Fruit fly (Drosophila melanogaster): ENCODE measurements around the gene CG14384.
A peak's percentile ranks its signal among the peaks of the same experiment; 100 is the strongest.

CG14384 gene

DNA sequence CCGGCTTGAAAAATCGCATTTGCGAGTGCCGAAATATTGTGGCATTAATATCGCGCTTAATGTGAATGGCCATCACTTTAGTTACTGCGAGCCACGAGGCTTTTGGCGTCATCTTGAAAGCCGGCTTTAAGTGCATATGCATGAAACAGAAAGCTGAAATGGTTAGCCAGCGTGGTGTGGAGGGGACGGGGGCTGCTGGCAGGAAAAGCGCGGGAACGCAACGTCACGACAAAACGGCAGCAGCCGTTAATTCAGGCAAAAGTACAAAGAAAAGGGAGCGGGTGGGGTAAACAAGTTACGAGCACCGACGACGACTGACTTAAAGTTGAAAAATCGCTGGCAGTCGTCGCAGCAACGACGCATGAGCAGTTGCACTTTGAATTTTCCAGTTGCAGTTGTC lies 47.9 kb upstream of the CG14384 start (continued):
- no peak for TF ChIP-seq Six4 (GFP tag; optimal IDR thresholded peaks at IDR 0.05)
- no peak for TF ChIP-seq CG1792 (GFP tag; optimal IDR thresholded peaks at IDR 0.05)
- no peak for TF ChIP-seq CG17912 (GFP tag; optimal IDR thresholded peaks at IDR 0.05)
- no peak for TF ChIP-seq CG2202 (tag; optimal IDR thresholded peaks at IDR 0.05)
- TF ChIP-seq CG30403 (GFP tag; optimal IDR thresholded peaks at IDR 0.05) = no peak
- no peak for TF ChIP-seq CG11247 (GFP tag; IDR thresholded peaks at IDR 0.05)
- TF ChIP-seq Deaf1 (tag; optimal IDR thresholded peaks at IDR 0.05) = peak; percentile 52
- peak in 1 of 2 experiments; percentile 19 for TF ChIP-seq Pdp1 (GFP tag; optimal IDR thresholded peaks at IDR 0.05)
- no peak for TF ChIP-seq CG31388 (GFP tag; optimal IDR thresholded peaks at IDR 0.05)
- TF ChIP-seq zen2 (GFP tag; IDR thresholded peaks at IDR 0.05; ENCODE audit: partially characterized antibody) = no peak
- no peak for TF ChIP-seq slou (GFP tag; optimal IDR thresholded peaks at IDR 0.05)
- TF ChIP-seq Dp (GFP tag; optimal IDR thresholded peaks at IDR 0.05) = peak; percentile 5
- TF ChIP-seq CG43689 (GFP tag; IDR thresholded peaks at IDR 0.05) = no peak
- 0 out of 4 replicates have a peak, but pooled peaks have one; percentile 20 for TF ChIP-seq Dll (GFP tag; IDR thresholded peaks at IDR 0.05; ENCODE audit: partially characterized antibody)
- TF ChIP-seq CG34422 (GFP tag; IDR thresholded peaks at IDR 0.05) = peak; percentile 20; the same call in 1 of the 3 replicates
- peak; percentile 0 for TF ChIP-seq Med (GFP tag)
- TF ChIP-seq Blimp-1 (GFP tag; optimal IDR thresholded peaks at IDR 0.05) = peak; percentile 57
- no peak for TF ChIP-seq sob (GFP tag; IDR thresholded peaks at IDR 0.05)
- TF ChIP-seq CG15269 (tag; optimal IDR thresholded peaks at IDR 0.05) = no peak
- TF ChIP-seq psq (GFP tag; optimal IDR thresholded peaks at IDR 0.05) = no peak
- TF ChIP-seq grau (tag; optimal IDR thresholded peaks at IDR 0.05) = no peak

DNA sequence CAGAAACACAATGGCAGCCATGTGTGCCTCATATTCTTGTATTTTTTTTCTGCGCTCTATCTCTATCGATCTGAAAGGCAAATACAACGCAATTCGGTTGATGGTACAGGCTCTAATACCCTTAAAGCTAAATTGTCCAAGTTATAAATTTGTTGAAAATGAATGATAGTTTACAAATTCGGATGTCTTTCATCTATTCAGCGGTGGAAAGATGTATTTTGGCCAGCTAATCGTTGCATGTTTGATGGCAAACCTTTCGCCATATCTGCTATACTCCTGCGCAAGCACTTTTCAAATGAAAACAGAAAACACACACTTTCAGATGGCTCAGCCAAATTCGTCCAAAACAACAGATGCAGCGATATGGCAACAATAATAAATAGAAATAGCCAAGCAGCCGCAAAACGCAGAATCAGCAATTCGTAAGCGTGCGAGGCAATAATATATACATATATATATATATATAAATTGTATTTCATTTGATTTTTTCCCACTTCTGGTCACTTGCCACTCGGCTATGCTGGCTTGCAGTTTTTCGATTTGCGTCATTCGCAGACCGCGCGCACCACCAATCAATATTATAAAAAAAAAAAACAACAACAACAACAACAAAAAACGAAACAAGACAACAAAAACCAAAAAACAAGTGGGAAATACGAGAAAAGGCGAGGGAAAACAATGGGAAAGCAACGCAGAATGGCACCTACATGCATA lies 46.8 kb upstream of the CG14384 start:
- TF ChIP-seq Antp (GFP tag; optimal IDR thresholded peaks at IDR 0.05) (no peak), Drgx (GFP tag; IDR thresholded peaks at IDR 0.05) (peak; percentile 55), CG17361 (GFP tag; IDR thresholded peaks at IDR 0.05) (0 out of 3 replicates have a peak, but pooled peaks have one; percentile 18), CG14050 (GFP tag; IDR thresholded peaks at IDR 0.05) (peak; percentile 16; the same call in 1 of the 3 replicates), Sox102F (GFP tag; optimal IDR thresholded peaks at IDR 0.05) (peak; percentile 6), CG2712 (tag; optimal IDR thresholded peaks at IDR 0.05) (peak; percentile 1), mirr (GFP tag; optimal IDR thresholded peaks at IDR 0.05) (no peak), CG13624 (GFP tag; optimal IDR thresholded peaks at IDR 0.05) (peak; percentile 20), CG13424 (tag; optimal IDR thresholded peaks at IDR 0.05) (peak; percentile 8), CG32532 (GFP tag; IDR thresholded peaks at IDR 0.05) (no peak), Hsf (GFP tag; optimal IDR thresholded peaks at IDR 0.05) (peak; percentile 8), CG11560 (tag; IDR thresholded peaks at IDR 0.05) (no peak), Xbp1 (GFP tag; optimal IDR thresholded peaks at IDR 0.05) (peak; percentile 0), Usf (GFP tag; optimal IDR thresholded peaks at IDR 0.05) (no peak), slbo (GFP tag; IDR thresholded peaks at IDR 0.05) (peak; percentile 26; the same call in 1 of the 2 replicates), prd (optimal IDR thresholded peaks at IDR 0.05) (no peak), prd (GFP tag; IDR thresholded peaks at IDR 0.05) (peak; percentile 56; the same call in 2 of the 3 replicates), CG9932 (GFP tag; IDR thresholded peaks at IDR 0.05) (peak; percentile 42), cwo (GFP tag; optimal IDR thresholded peaks at IDR 0.05) (peak; percentile 13), CG17612 (GFP tag; IDR thresholded peaks at IDR 0.05) (no peak), phol (tag; optimal IDR thresholded peaks at IDR 0.05) (peak; percentile 7), ind (GFP tag; optimal IDR thresholded peaks at IDR 0.05) (no peak), CG11695 (GFP tag; IDR thresholded peaks at IDR 0.05) (0 out of 3 replicates have a peak, but pooled peaks have one; percentile 16), CG13894 (tag; optimal IDR thresholded peaks at IDR 0.05) (no peak), CG11504 (tag; optimal IDR thresholded peaks at IDR 0.05) (peak; percentile 27), Hr39 (optimal IDR thresholded peaks at IDR 0.05) (no peak), CG8290 (GFP tag; optimal IDR thresholded peaks at IDR 0.05) (no peak), CG8290 (tag; optimal IDR thresholded peaks at IDR 0.05) (peak in 1 of 2 experiments; percentile 41), zf30C (GFP tag; optimal IDR thresholded peaks at IDR 0.05) (no peak), CG15269 (tag; optimal IDR thresholded peaks at IDR 0.05) (peak; percentile 46), NK7.1 (GFP tag; optimal IDR thresholded peaks at IDR 0.05) (no peak)

Measured in whole organism, embryonic.